Worm (Caenorhabditis elegans): ENCODE data around the gene C45B2.6.
A peak's percentile ranks its signal among the peaks of the same experiment; 100 is the strongest.

The C45B2.6 gene

ce11 chrX:6082660-6083059 is 30.0 kb downstream of the C45B2.6 start, which contains the start of gene C45B2.3:
Gene C45B2.3, plus strand, starts transcription at chrX:6082960.
- no peak for TF ChIP-seq elt-1 (tag; optimal IDR thresholded peaks at IDR 0.05)
- TF ChIP-seq egl-27 (tag; optimal IDR thresholded peaks at IDR 0.05): no peak
- no peak for TF ChIP-seq C34F6.9 (tag; optimal IDR thresholded peaks at IDR 0.05)
- no peak for TF ChIP-seq lsy-2 (tag; optimal IDR thresholded peaks at IDR 0.05)
- no peak for TF ChIP-seq F13H6.1 (tag; optimal IDR thresholded peaks at IDR 0.05)
- TF ChIP-seq fos-1 (tag; optimal IDR thresholded peaks at IDR 0.05): no peak
- TF ChIP-seq nhr-237 (tag; optimal IDR thresholded peaks at IDR 0.05): no peak
- no peak for TF ChIP-seq sma-9 (GFP tag; optimal IDR thresholded peaks at IDR 0.05)
- no peak for TF ChIP-seq sma-9 (tag; optimal IDR thresholded peaks at IDR 0.05)
- no peak for TF ChIP-seq Y55F3AM.14 (GFP tag; optimal IDR thresholded peaks at IDR 0.05)
- TF ChIP-seq nhr-23 (tag; optimal IDR thresholded peaks at IDR 0.05): no peak
- TF ChIP-seq nhr-77 (tag; optimal IDR thresholded peaks at IDR 0.05): no peak

DNA sequence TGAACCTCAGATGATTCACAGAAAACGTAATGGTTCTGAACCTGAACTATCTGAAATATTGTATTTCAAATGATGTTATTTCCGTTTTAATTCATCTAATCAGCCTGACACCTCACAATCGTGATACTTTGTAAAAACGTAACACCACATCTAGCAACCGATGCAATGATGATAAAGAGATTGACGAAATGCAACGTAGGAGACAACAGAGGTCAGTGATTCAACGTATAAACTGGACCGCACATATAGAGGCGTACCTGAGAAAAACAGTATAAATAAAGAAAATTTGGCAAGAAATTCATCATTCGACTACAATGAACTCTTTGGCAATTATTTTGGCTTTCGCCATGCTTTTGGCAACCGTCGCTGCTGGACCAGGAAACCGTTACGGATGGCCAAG is 31.8 kb downstream of the C45B2.6 start, which contains the start of gene C45B2.2:
C45B2.2 (plus strand) TSS at position 301 of the 400 bp plus-strand sequence.
- TF ChIP-seq egl-27 (tag; optimal IDR thresholded peaks at IDR 0.05): no peak

ce11 chrX:6085824-6086223 is 33.1 kb downstream of the C45B2.6 start, which contains the start of gene C45B2.1:
Gene C45B2.1, plus strand, starts transcription at chrX:6086124.
- TF ChIP-seq nhr-129 (tag; optimal IDR thresholded peaks at IDR 0.05): no peak
- no peak for TF ChIP-seq egl-27 (tag; optimal IDR thresholded peaks at IDR 0.05)

- TF ChIP-seq lsy-2 (tag; optimal IDR thresholded peaks at IDR 0.05): no peak
- peak; percentile 8 for TF ChIP-seq nhr-25 (tag; optimal IDR thresholded peaks at IDR 0.05)
- TF ChIP-seq ama-1 (optimal IDR thresholded peaks at IDR 0.05): no peak
Observed at ce11 chrX:6087676-6088075, 35.0 kb downstream of the C45B2.6 start, which contains the start of gene C45B2.8. Gene C45B2.8, plus strand, starts transcription at chrX:6087976.

- no peak for TF ChIP-seq R02D3.7 (tag; optimal IDR thresholded peaks at IDR 0.05)
- TF ChIP-seq nhr-11 (tag; optimal IDR thresholded peaks at IDR 0.05): peak; percentile 75
- no peak for TF ChIP-seq F13H6.1 (tag; optimal IDR thresholded peaks at IDR 0.05)
- peak; percentile 3 for TF ChIP-seq crh-2 (tag; optimal IDR thresholded peaks at IDR 0.05)
- peak; percentile 25 for TF ChIP-seq lin-13 (GFP tag; optimal IDR thresholded peaks at IDR 0.05)
- peak; percentile 13 for TF ChIP-seq fos-1 (tag; optimal IDR thresholded peaks at IDR 0.05)
- TF ChIP-seq sma-3 (GFP tag; optimal IDR thresholded peaks at IDR 0.05): peak; percentile 45
- no peak for TF ChIP-seq nhr-10 (tag; optimal IDR thresholded peaks at IDR 0.05)
- peak; percentile 44 for TF ChIP-seq nhr-21 (tag; optimal IDR thresholded peaks at IDR 0.05)
Observed at ce11 chrX:6088718-6089117, 36.0 kb downstream of the C45B2.6 start.

ce11 chrX:6090779-6091178 is 38.1 kb downstream of the C45B2.6 start:
- no peak for TF ChIP-seq dmd-4 (tag; optimal IDR thresholded peaks at IDR 0.05)
- no peak for TF ChIP-seq ZK546.5 (tag; optimal IDR thresholded peaks at IDR 0.05)
- no peak for TF ChIP-seq lin-39 (tag; optimal IDR thresholded peaks at IDR 0.05)
- TF ChIP-seq nhr-21 (tag; optimal IDR thresholded peaks at IDR 0.05): no peak
- TF ChIP-seq egl-27 (tag; optimal IDR thresholded peaks at IDR 0.05): no peak
- TF ChIP-seq R02D3.7 (tag; optimal IDR thresholded peaks at IDR 0.05): no peak
- TF ChIP-seq aly-2 (tag; optimal IDR thresholded peaks at IDR 0.05): no peak
- TF ChIP-seq blmp-1 (tag; optimal IDR thresholded peaks at IDR 0.05; ENCODE audit: insufficient read depth): no peak
- no peak for TF ChIP-seq nhr-6 (tag; optimal IDR thresholded peaks at IDR 0.05)
- no peak for TF ChIP-seq nhr-11 (tag; optimal IDR thresholded peaks at IDR 0.05)
- TF ChIP-seq F13H6.1 (tag; optimal IDR thresholded peaks at IDR 0.05): no peak
- no peak for TF ChIP-seq Y55F3AM.14 (GFP tag; optimal IDR thresholded peaks at IDR 0.05)
- TF ChIP-seq nhr-10 (tag; optimal IDR thresholded peaks at IDR 0.05): no peak

DNA sequence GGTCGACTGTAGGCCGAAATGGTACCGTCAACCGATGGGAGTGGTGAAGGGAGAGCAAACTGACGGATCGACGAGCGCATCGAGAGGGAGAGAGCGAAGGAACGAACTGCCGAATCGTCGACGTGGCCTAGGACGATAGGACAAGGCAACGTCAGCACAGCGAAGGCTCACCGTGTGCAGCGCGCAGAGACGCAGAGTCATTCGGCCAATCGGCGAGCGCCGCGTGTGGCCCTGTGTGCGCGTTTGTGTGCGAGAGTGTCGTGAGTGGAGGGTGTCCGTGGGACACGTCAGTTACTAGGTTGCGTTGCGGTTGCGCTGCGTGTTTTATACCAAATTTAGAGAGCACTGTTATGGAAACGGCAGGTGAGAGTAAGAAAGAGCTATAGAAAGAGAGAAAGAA is 39.3 kb downstream of the C45B2.6 start, which contains the start of gene hsp-3:
hsp-3 (minus strand) TSS at position 158 of the 400 bp plus-strand sequence.
- TF ChIP-seq blmp-1 (tag; optimal IDR thresholded peaks at IDR 0.05; ENCODE audit: insufficient read depth) (peak; percentile 74), ztf-4 (tag; optimal IDR thresholded peaks at IDR 0.05) (peak; percentile 86), snpc-4 (tag; optimal IDR thresholded peaks at IDR 0.05) (peak; percentile 69), nhr-25 (tag; optimal IDR thresholded peaks at IDR 0.05) (peak; percentile 92), lin-11 (tag; optimal IDR thresholded peaks at IDR 0.05) (peak; percentile 96), C34F6.9 (tag; optimal IDR thresholded peaks at IDR 0.05) (peak; percentile 94), nhr-6 (tag; optimal IDR thresholded peaks at IDR 0.05) (peak; percentile 85), nhr-77 (tag; optimal IDR thresholded peaks at IDR 0.05) (peak; percentile 77), egl-27 (tag; optimal IDR thresholded peaks at IDR 0.05) (peak; percentile 88), mdl-1 (tag; optimal IDR thresholded peaks at IDR 0.05) (peak; percentile 76 to 88), sem-4 (tag; optimal IDR thresholded peaks at IDR 0.05) (peak; percentile 89), nhr-237 (tag; optimal IDR thresholded peaks at IDR 0.05) (peak; percentile 73), ama-1 (optimal IDR thresholded peaks at IDR 0.05) (no peak), aly-2 (tag; optimal IDR thresholded peaks at IDR 0.05) (no peak), ceh-16 (tag; optimal IDR thresholded peaks at IDR 0.05) (peak; percentile 97), nhr-10 (tag; optimal IDR thresholded peaks at IDR 0.05) (peak; percentile 64), nhr-129 (tag; optimal IDR thresholded peaks at IDR 0.05) (peak; percentile 98), gmeb-1 (tag; optimal IDR thresholded peaks at IDR 0.05) (peak; percentile 86), dmd-4 (tag; optimal IDR thresholded peaks at IDR 0.05) (no peak), Y55F3AM.14 (GFP tag; optimal IDR thresholded peaks at IDR 0.05) (peak; percentile 88), unc-39 (tag; optimal IDR thresholded peaks at IDR 0.05) (peak; percentile 53), R02D3.7 (tag; optimal IDR thresholded peaks at IDR 0.05) (peak; percentile 26), mab-5 (tag; optimal IDR thresholded peaks at IDR 0.05) (peak; percentile 94), mbf-1 (tag; optimal IDR thresholded peaks at IDR 0.05) (no peak), elt-3 (tag; optimal IDR thresholded peaks at IDR 0.05) (no peak), nhr-23 (tag; optimal IDR thresholded peaks at IDR 0.05) (peak; percentile 40)

Data from whole organism, L2 larva.